Fruit fly (Drosophila melanogaster): ENCODE data around the gene LysP.

- TF ChIP-seq CTCF (optimal IDR thresholded peaks at IDR 0.05), result no peak
- no peak for TF ChIP-seq CG8478 (optimal IDR thresholded peaks at IDR 0.05)
These were observed 13.6 kb downstream of the LysP start, which contains the start of gene CG9119 for dm6 chr3L:1204674-1205547.

All from S2 (cell line).